Worm (Caenorhabditis elegans) whole organism, young adult: Measurements from ENCODE around the gene F38B2.4.

Source experiments
- B0336.3 ChIP-seq: fragments of 200-800 bp; sonication (Bioruptor generic); IDR thresholded peaks from 2 replicates; pipeline ENCODE4 v1.3.6; 2022; ENCODE audit warnings: missing genetic modification characterization, missing compliant biosample characterization
- F23B12.7 ChIP-seq: sonication (generic microtip); optimal IDR thresholded peaks from 2 replicates; lab custom pipeline; 2017; ENCODE audit warnings: missing genetic modification characterization, mild to moderate bottlenecking, missing compliant biosample characterization, antibody characterized with exemption, moderate library complexity; ENCODE audit not compliant: insufficient read depth
- F37B4.10 ChIP-seq: fragments of 200-800 bp; sonication (Bioruptor generic); IDR thresholded peaks from 2 replicates; pipeline ENCODE4 v1.3.6; 2022; ENCODE audit warnings: missing genetic modification characterization, missing compliant biosample characterization
- F39B2.1 ChIP-seq: fragments of 200-800 bp; sonication (Bioruptor generic); IDR thresholded peaks from 2 replicates; pipeline ENCODE4 v1.3.6; 2022; ENCODE audit warnings: missing genetic modification reagents, missing genetic modification characterization, missing compliant biosample characterization
- F57C9.4 ChIP-seq: sonication (generic microtip); optimal IDR thresholded peaks from 2 replicates; lab custom pipeline; 2017; ENCODE audit warnings: mild to moderate bottlenecking, missing genetic modification characterization, missing compliant biosample characterization
- K11D2.4 ChIP-seq: fragments of 200-800 bp; sonication (Bioruptor generic); IDR thresholded peaks from 2 replicates; pipeline ENCODE4 v1.3.6; 2022; ENCODE audit warnings: missing genetic modification reagents, missing genetic modification characterization, missing compliant biosample characterization
- akir-1 ChIP-seq: fragments of 200-800 bp; sonication (Bioruptor generic); optimal IDR thresholded peaks from 2 replicates; lab custom pipeline; 2018; ENCODE audit warnings: mild to moderate bottlenecking, missing genetic modification characterization, moderate library complexity, missing compliant biosample characterization
- atf-7 ChIP-seq: sonication (generic microtip); optimal IDR thresholded peaks from 2 replicates; lab custom pipeline; 2017; ENCODE audit warnings: mild to moderate bottlenecking, missing genetic modification characterization, missing compliant biosample characterization
- athp-1 ChIP-seq: sonication (generic microtip); optimal IDR thresholded peaks from 2 replicates; lab custom pipeline; 2017; ENCODE audit warnings: mild to moderate bottlenecking, missing genetic modification characterization, missing compliant biosample characterization
- attf-3 ChIP-seq: fragments of 200-800 bp; sonication (Bioruptor generic); conservative IDR thresholded peaks from 2 replicates; pipeline ENCODE4 v1.3.6; 2022; ENCODE audit warnings: missing genetic modification reagents, missing genetic modification characterization, missing compliant biosample characterization
- attf-5 ChIP-seq: fragments of 200-800 bp; sonication (Bioruptor generic); optimal IDR thresholded peaks from 2 replicates; lab custom pipeline; 2018; ENCODE audit warnings: mild to moderate bottlenecking, missing genetic modification characterization, missing compliant biosample characterization
- attf-6 ChIP-seq: fragments of 200-800 bp; sonication (Bioruptor generic); IDR thresholded peaks from 2 replicates; pipeline ENCODE4 v1.3.6; 2022; ENCODE audit warnings: missing genetic modification reagents, missing genetic modification characterization, missing compliant biosample characterization
- ccch-3 ChIP-seq: fragments of 200-800 bp; sonication (Bioruptor generic); optimal IDR thresholded peaks from 2 replicates; lab custom pipeline; 2018; ENCODE audit warnings: mild to moderate bottlenecking, missing genetic modification characterization, missing compliant biosample characterization
- cebp-2 ChIP-seq: fragments of 200-800 bp; sonication (Bioruptor generic); IDR thresholded peaks from 2 replicates; pipeline ENCODE4 v1.3.6; 2022; ENCODE audit warnings: missing genetic modification characterization, missing compliant biosample characterization
- ceh-27 ChIP-seq: fragments of 200-800 bp; sonication (Bioruptor generic); optimal IDR thresholded peaks from 2 replicates; lab custom pipeline; 2018; ENCODE audit warnings: mild to moderate bottlenecking, missing genetic modification characterization, moderate library complexity, missing compliant biosample characterization
- chd-7 ChIP-seq: sonication (generic microtip); optimal IDR thresholded peaks from 2 replicates; lab custom pipeline; 2016; ENCODE audit warnings: mild to moderate bottlenecking, missing genetic modification characterization, moderate library complexity, missing compliant biosample characterization
- dox-1 ChIP-seq: fragments of 200-800 bp; sonication (Bioruptor generic); IDR thresholded peaks from 2 replicates; pipeline ENCODE4 v1.3.6; 2022; ENCODE audit warnings: missing genetic modification reagents, missing genetic modification characterization, missing compliant biosample characterization
- dpff-1 ChIP-seq: sonication (generic microtip); optimal IDR thresholded peaks from 2 replicates; lab custom pipeline; 2017; ENCODE audit warnings: mild to moderate bottlenecking, missing genetic modification characterization, missing compliant biosample characterization
- dpl-1 ChIP-seq: fragments of 150-350 bp; optimal IDR thresholded peaks from 2 replicates; lab custom pipeline; 2014; ENCODE audit warnings: missing biosample characterization, missing genetic modification reagents, missing genetic modification characterization
- egrh-3 ChIP-seq: fragments of 200-800 bp; sonication (Bioruptor generic); IDR thresholded peaks from 2 replicates; pipeline ENCODE4 v1.3.6; 2022; ENCODE audit warnings: missing genetic modification reagents, missing genetic modification characterization, missing compliant biosample characterization
- ets-4 ChIP-seq: fragments of 200-800 bp; sonication (Bioruptor generic); optimal IDR thresholded peaks from 2 replicates; lab custom pipeline; 2018; ENCODE audit warnings: mild to moderate bottlenecking, missing genetic modification characterization, missing compliant biosample characterization
- gei-17 ChIP-seq: fragments of 200-800 bp; sonication (Bioruptor generic); optimal IDR thresholded peaks from 2 replicates; lab custom pipeline; 2018; ENCODE audit warnings: mild to moderate bottlenecking, missing genetic modification characterization, missing compliant biosample characterization
- hmg-1.2 ChIP-seq: fragments of 200-800 bp; sonication (Bioruptor generic); IDR thresholded peaks from 2 replicates; pipeline ENCODE4 v1.3.6; 2022; ENCODE audit warnings: missing genetic modification reagents, missing genetic modification characterization, missing compliant biosample characterization
- let-607 ChIP-seq, 2 experiments: fragments of 200-800 bp in 1 of 2; sonication (Bioruptor generic) in 1 of 2; sonication (generic microtip) in 1 of 2; optimal IDR thresholded peaks; 2 replicates each; lab custom pipeline; 2016 to 2018; ENCODE audit warnings: mild to moderate bottlenecking in 2 of 2, missing compliant biosample characterization in 2 of 2, missing genetic modification characterization in 2 of 2, moderate library complexity in 2 of 2, missing genotype in 1 of 2
- lin-40 ChIP-seq: sonication (generic microtip); optimal IDR thresholded peaks from 2 replicates; lab custom pipeline; 2016; ENCODE audit warnings: missing genetic modification characterization, mild to moderate bottlenecking, missing compliant biosample characterization, missing genotype, missing genetic modification reagents
- madf-10 ChIP-seq: sonication (generic microtip); optimal IDR thresholded peaks from 2 replicates; lab custom pipeline; 2016; ENCODE audit warnings: mild to moderate bottlenecking, missing genetic modification characterization, missing compliant biosample characterization
- madf-3 ChIP-seq: fragments of 200-800 bp; sonication (Bioruptor generic); IDR thresholded peaks from 2 replicates; pipeline ENCODE4 v1.3.6; 2022; ENCODE audit warnings: missing genetic modification reagents, missing genetic modification characterization, missing compliant biosample characterization
- mes-4 ChIP-seq: sonication (generic microtip); optimal IDR thresholded peaks from 2 replicates; lab custom pipeline; 2016; ENCODE audit warnings: missing genotype, missing genetic modification characterization, missing compliant biosample characterization
- nhr-80 ChIP-seq: sonication (generic microtip); optimal IDR thresholded peaks from 2 replicates; lab custom pipeline; 2016; ENCODE audit warnings: missing genetic modification characterization, missing compliant biosample characterization
- rcor-1 ChIP-seq: fragments of 200-800 bp; sonication (Bioruptor generic); IDR thresholded peaks from 2 replicates; pipeline ENCODE4 v1.3.6; 2022; ENCODE audit warnings: missing genetic modification reagents, missing genetic modification characterization, missing compliant biosample characterization
- sdz-38 ChIP-seq: sonication (generic microtip); optimal IDR thresholded peaks from 2 replicates; lab custom pipeline; 2016; ENCODE audit warnings: missing genotype, missing genetic modification characterization, missing compliant biosample characterization
- snpc-4 ChIP-seq, 5 experiments: fragments of 150-350 bp in 1 of 5; sonication (generic microtip) in 4 of 5; optimal IDR thresholded peaks; 2 replicates each; lab custom pipeline; 2014 to 2018; ENCODE audit warnings: missing genetic modification characterization in 5 of 5, missing biosample characterization in 3 of 5, antibody characterized with exemption in 2 of 5, mild to moderate bottlenecking in 2 of 5, missing compliant biosample characterization in 2 of 5, missing genotype in 2 of 5, moderate library complexity in 2 of 5, missing genetic modification reagents in 1 of 5
- unc-62 ChIP-seq: fragments of 150-350 bp; optimal IDR thresholded peaks from 2 replicates; lab custom pipeline; 2014; ENCODE audit warnings: missing biosample characterization, missing genetic modification reagents, missing genetic modification characterization
- zfh-2 ChIP-seq: fragments of 200-800 bp; sonication (Bioruptor generic); conservative IDR thresholded peaks from 2 replicates; pipeline ENCODE4 v1.3.6; 2022; ENCODE audit warnings: missing genetic modification reagents, missing genetic modification characterization, missing compliant biosample characterization
- ztf-18 ChIP-seq: sonication (generic microtip); optimal IDR thresholded peaks from 2 replicates; lab custom pipeline; 2016; ENCODE audit warnings: missing genotype, mild to moderate bottlenecking, missing genetic modification characterization, missing compliant biosample characterization
- ztf-26 ChIP-seq: sonication (generic microtip); optimal IDR thresholded peaks from 2 replicates; lab custom pipeline; 2017; ENCODE audit warnings: missing genetic modification characterization, missing compliant biosample characterization
- ztf-3 ChIP-seq: fragments of 200-800 bp; sonication (Bioruptor generic); optimal IDR thresholded peaks from 2 replicates; lab custom pipeline; 2018; ENCODE audit warnings: mild to moderate bottlenecking, missing genetic modification characterization, missing compliant biosample characterization

Gene F38B2.4

DNA sequence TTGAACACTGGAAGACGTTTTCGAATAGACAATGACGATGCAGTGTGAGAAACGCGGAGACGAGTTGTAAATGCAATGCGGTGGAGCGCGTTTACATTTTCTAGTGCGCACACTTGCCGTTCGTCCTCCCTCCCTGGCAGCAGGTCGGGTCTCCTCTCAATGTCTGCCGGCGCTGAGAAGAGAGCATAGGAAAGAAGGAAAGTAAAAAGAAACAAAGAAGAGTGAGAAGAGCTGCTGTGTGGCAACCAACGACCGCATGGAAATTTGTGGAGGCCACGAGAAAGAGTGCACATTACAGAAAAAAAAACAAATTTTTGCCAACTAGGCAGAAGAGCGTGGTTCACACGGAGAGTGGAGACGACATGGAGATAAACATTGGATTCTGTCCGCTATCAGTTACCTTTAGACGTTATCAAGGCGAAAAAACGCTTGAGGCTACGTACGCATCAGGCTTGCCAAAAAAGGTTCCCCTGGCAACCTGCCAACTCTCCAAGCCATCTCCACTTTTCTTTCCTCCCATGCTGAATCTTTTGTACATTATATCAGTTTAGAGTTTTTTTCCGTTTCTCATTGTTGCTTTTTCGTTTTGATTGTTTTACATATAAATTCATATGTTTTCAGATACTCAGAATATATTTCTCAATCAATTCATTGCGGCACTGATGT lies 12.3 kb upstream of the F38B2.4 start, which contains the start of the genes snrp-40.1 and F08G12.3 (continued):
- no peak for TF ChIP-seq attf-3 (GFP tag; lab: Robert Waterston, UW)
- TF ChIP-seq sdz-38 (tag; lab: Kevin White, UChicago), result no peak
- peak; percentile 91 for TF ChIP-seq dox-1 (GFP tag; lab: Robert Waterston, UW)
- peak; percentile 71 for TF ChIP-seq F23B12.7 (tag; lab: Kevin White, UChicago)
- peak; percentile 46; the same call in 1 of the 2 replicates for TF ChIP-seq B0336.3 (GFP tag; lab: Robert Waterston, UW)
- TF ChIP-seq atf-7 (tag; lab: Kevin White, UChicago), result peak; percentile 29
- TF ChIP-seq gei-17 (GFP tag; lab: Kevin White, UChicago), result peak; percentile 12
- TF ChIP-seq akir-1 (GFP tag; lab: Kevin White, UChicago), result no peak
- TF ChIP-seq attf-6 (GFP tag; lab: Robert Waterston, UW), result no peak
- peak; percentile 71 for TF ChIP-seq chd-7
- TF ChIP-seq madf-10 (tag; lab: Kevin White, UChicago), result peak; percentile 31
- peak; percentile 88 for TF ChIP-seq hmg-1.2 (GFP tag; lab: Robert Waterston, UW)
- no peak for TF ChIP-seq F57C9.4
- no peak for TF ChIP-seq athp-1 (tag; lab: Kevin White, UChicago)
- 0 out of 2 replicates have a peak, but pooled peaks have one; percentile 21 for TF ChIP-seq rcor-1 (GFP tag; lab: Robert Waterston, UW)
- peak; percentile 92 for TF ChIP-seq attf-5 (GFP tag; lab: Kevin White, UChicago)
- TF ChIP-seq ztf-18 (tag; lab: Kevin White, UChicago), result peak; percentile 60
- peak; percentile 71 to 76 for TF ChIP-seq let-607 (tag; optimal IDR thresholded peaks at IDR 0.05; lab: Kevin White, UChicago)
- no peak for TF ChIP-seq ztf-26 (tag; lab: Kevin White, UChicago)
- no peak for TF ChIP-seq dpff-1 (tag; lab: Kevin White, UChicago)
- no peak for TF ChIP-seq unc-62
- peak; percentile 74 for TF ChIP-seq ceh-27 (GFP tag; lab: Kevin White, UChicago)
- TF ChIP-seq dpl-1 (GFP tag; lab: Kevin White, UChicago), result no peak
- TF ChIP-seq F39B2.1, result no peak
- TF ChIP-seq ccch-3 (GFP tag; lab: Kevin White, UChicago), result no peak
- peak; percentile 15 for TF ChIP-seq ets-4
- no peak for TF ChIP-seq ztf-3
- peak; percentile 98 for TF ChIP-seq nhr-80 (tag; lab: Kevin White, UChicago)
- peak; percentile 98 for TF ChIP-seq zfh-2 (GFP tag; lab: Robert Waterston, UW)
- TF ChIP-seq lin-40, result peak; percentile 80

DNA sequence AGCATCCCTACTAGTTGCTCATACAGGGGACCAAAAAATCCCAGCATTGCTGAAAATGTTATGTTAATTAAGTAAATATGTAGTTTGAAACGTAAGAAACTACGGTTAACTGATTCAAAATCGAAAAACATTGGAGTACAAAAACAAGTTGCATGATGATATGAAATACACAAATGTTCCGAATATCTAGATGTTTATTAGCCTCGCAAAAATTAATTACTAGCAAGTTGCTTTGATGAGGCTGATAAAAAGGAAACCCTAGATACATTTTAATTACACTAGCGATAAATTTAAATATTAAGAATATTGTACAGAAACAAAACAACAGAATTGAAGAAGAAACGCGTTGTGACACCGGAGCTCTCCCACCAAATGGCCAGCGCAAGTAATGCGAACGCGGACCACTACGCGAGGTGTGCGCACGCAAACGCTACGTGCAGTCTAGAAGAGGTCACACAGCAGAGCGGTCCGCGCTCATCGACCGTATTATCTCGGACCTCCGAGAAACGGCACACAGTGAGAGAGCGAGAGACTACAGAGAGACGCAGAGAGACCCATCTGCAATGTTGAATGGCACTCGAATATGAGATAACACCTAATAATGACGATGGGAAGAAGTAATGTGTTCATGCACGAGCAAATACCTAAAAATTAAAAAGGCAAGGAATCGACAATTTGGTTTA lies 9.3 kb upstream of the F38B2.4 start, which contains the start of gene inx-2:
Gene inx-2 (minus strand): TSS at position 51 of the 683 bp plus-strand sequence.
- TF ChIP-seq F37B4.10 (GFP tag; lab: Robert Waterston, UW) (0 out of 2 replicates have a peak, but pooled peaks have one; percentile 28), hmg-1.2 (GFP tag; lab: Robert Waterston, UW) (peak; percentile 21; the same call in 1 of the 2 replicates), dpl-1 (GFP tag; lab: Kevin White, UChicago) (no peak), madf-3 (GFP tag; lab: Robert Waterston, UW) (0 out of 2 replicates have a peak, but pooled peaks have one; percentile 24), K11D2.4 (GFP tag; lab: Robert Waterston, UW) (0 out of 2 replicates have a peak, but pooled peaks have one; percentile 15), zfh-2 (GFP tag; lab: Robert Waterston, UW) (peak; percentile 58; the same call in 1 of the 2 replicates)

ce11 chrX:11290528-11290927 lies 3.0 kb upstream of the F38B2.4 start:
- TF ChIP-seq egrh-3, result no peak
- no peak for TF ChIP-seq snpc-4 (GFP tag; optimal IDR thresholded peaks at IDR 0.05; lab: Kevin White, UChicago)
- TF ChIP-seq snpc-4 (tag; optimal IDR thresholded peaks at IDR 0.05; lab: Kevin White, UChicago), result no peak
- TF ChIP-seq mes-4 (tag; lab: Kevin White, UChicago), result no peak
- TF ChIP-seq cebp-2, result no peak
- TF ChIP-seq chd-7, result no peak
